Worm (Caenorhabditis elegans): ENCODE results near the gene fbxb-47.

Gene fbxb-47

ce11 chrII:1724314-1724713 is 21.1 kb upstream of the fbxb-47 start, which contains the start of gene fbxb-11:
fbxb-11 (plus strand) TSS chrII:1724614.
- TF ChIP-seq chd-7 (tag; optimal IDR thresholded peaks at IDR 0.05) (no peak), let-607 (tag; optimal IDR thresholded peaks at IDR 0.05) (no peak), madf-8 (GFP tag; conservative IDR thresholded peaks at IDR 0.05) (no peak), dpff-1 (tag; optimal IDR thresholded peaks at IDR 0.05) (no peak), ztf-22 (GFP tag; optimal IDR thresholded peaks at IDR 0.05) (no peak), Y53G8AR.9 (GFP tag; conservative IDR thresholded peaks at IDR 0.05) (no peak), mel-28 (tag; optimal IDR thresholded peaks at IDR 0.05; ENCODE audit: borderline replicate concordance) (no peak), sdz-38 (tag; optimal IDR thresholded peaks at IDR 0.05) (no peak), fkh-3 (tag; optimal IDR thresholded peaks at IDR 0.05) (no peak), bed-1 (GFP tag; IDR thresholded peaks at IDR 0.05) (no peak), rcor-1 (GFP tag; IDR thresholded peaks at IDR 0.05) (no peak), zim-3 (tag; optimal IDR thresholded peaks at IDR 0.05) (no peak)

ce11 chrII:1722394-1722793 is 19.1 kb upstream of the fbxb-47 start, which contains the start of the genes fbxb-5 and btb-8:
fbxb-5 (minus strand) TSS chrII:1722494.
btb-8 (plus strand) TSS chrII:1722770.
- TF ChIP-seq somi-1 (GFP tag; optimal IDR thresholded peaks at IDR 0.05): no peak
- TF ChIP-seq attf-3 (GFP tag; conservative IDR thresholded peaks at IDR 0.05): no peak
- TF ChIP-seq unc-130 (GFP tag; optimal IDR thresholded peaks at IDR 0.05): no peak
- TF ChIP-seq repo-1 (tag; optimal IDR thresholded peaks at IDR 0.05): no peak
- no peak for TF ChIP-seq ceh-27 (GFP tag; optimal IDR thresholded peaks at IDR 0.05)
- no peak for TF ChIP-seq F23B12.7 (tag; optimal IDR thresholded peaks at IDR 0.05; ENCODE audit: insufficient read depth)
- no peak for TF ChIP-seq lin-40 (tag; optimal IDR thresholded peaks at IDR 0.05)
- no peak for TF ChIP-seq chd-7 (tag; optimal IDR thresholded peaks at IDR 0.05)
- no peak for TF ChIP-seq nhr-120 (GFP tag; IDR thresholded peaks at IDR 0.05)
- TF ChIP-seq cebp-2 (GFP tag; IDR thresholded peaks at IDR 0.05): no peak
- TF ChIP-seq F22D6.2 (tag; optimal IDR thresholded peaks at IDR 0.05): no peak
- TF ChIP-seq dpff-1 (tag; optimal IDR thresholded peaks at IDR 0.05): no peak
- TF ChIP-seq akir-1 (GFP tag; optimal IDR thresholded peaks at IDR 0.05): no peak
- no peak for TF ChIP-seq lin-26 (GFP tag; IDR thresholded peaks at IDR 0.05)
- no peak for TF ChIP-seq ztf-3 (GFP tag; optimal IDR thresholded peaks at IDR 0.05)
- no peak for TF ChIP-seq aptf-3 (GFP tag; IDR thresholded peaks at IDR 0.05)
- no peak for TF ChIP-seq mcd-1 (GFP tag; IDR thresholded peaks at IDR 0.05)
- TF ChIP-seq F10E7.11 (tag; optimal IDR thresholded peaks at IDR 0.05): no peak
- no peak for TF ChIP-seq hsf-1 (GFP tag; IDR thresholded peaks at IDR 0.05)

ce11 chrII:1719153-1719552 is 15.9 kb upstream of the fbxb-47 start, which contains the start of gene fbxb-48:
fbxb-48 (minus strand) TSS chrII:1719253.
- TF ChIP-seq madf-10 (tag; optimal IDR thresholded peaks at IDR 0.05) (no peak), F57A8.1 (GFP tag; optimal IDR thresholded peaks at IDR 0.05) (no peak), C17E4.6 (GFP tag; IDR thresholded peaks at IDR 0.05) (no peak), B0336.3 (GFP tag; IDR thresholded peaks at IDR 0.05) (no peak), mel-28 (tag; optimal IDR thresholded peaks at IDR 0.05; ENCODE audit: borderline replicate concordance) (no peak), F37B4.10 (GFP tag; IDR thresholded peaks at IDR 0.05) (no peak), C06A6.2 (GFP tag; conservative IDR thresholded peaks at IDR 0.05) (no peak), ztf-25 (GFP tag; IDR thresholded peaks at IDR 0.05) (no peak), ztf-18 (tag; optimal IDR thresholded peaks at IDR 0.05) (no peak), hlh-26 (GFP tag; conservative IDR thresholded peaks at IDR 0.05) (no peak), egl-18 (GFP tag; IDR thresholded peaks at IDR 0.05) (no peak)
